Worm (Caenorhabditis elegans) whole organism, midembryonic: ENCODE data around the gene crh-1.

Source experiments
- T22C8.4 ChIP-seq: fragments of 200-800 bp; sonication (Bioruptor generic); IDR thresholded peaks from 2 replicates; pipeline ENCODE4 v1.3.6; 2022; ENCODE audit warnings: missing genetic modification characterization, missing compliant biosample characterization
- cog-1 ChIP-seq: sonication (generic microtip); optimal IDR thresholded peaks from 2 replicates; lab custom pipeline; 2016; ENCODE audit warnings: missing genetic modification characterization, missing compliant biosample characterization
- flt-1 ChIP-seq: fragments of 200-800 bp; sonication (Bioruptor generic); IDR thresholded peaks from 2 replicates; pipeline ENCODE4 v1.3.6; 2022; ENCODE audit warnings: missing genetic modification characterization, missing compliant biosample characterization
- klf-2 ChIP-seq: fragments of 200-800 bp; sonication (Bioruptor generic); conservative IDR thresholded peaks from 2 replicates; pipeline ENCODE4 v1.3.6; 2022; ENCODE audit warnings: missing genetic modification reagents, missing genetic modification characterization, missing compliant biosample characterization
- med-1 ChIP-seq: sonication (generic microtip); optimal IDR thresholded peaks from 2 replicates; lab custom pipeline; 2017; ENCODE audit warnings: missing genetic modification characterization, mild to moderate bottlenecking, missing compliant biosample characterization, antibody characterized with exemption, missing genetic modification reagents; ENCODE audit not compliant: insufficient read depth
- ref-1 ChIP-seq: fragments of 200-800 bp; sonication (Bioruptor generic); conservative IDR thresholded peaks from 2 replicates; pipeline ENCODE4 v1.3.6; 2022; ENCODE audit warnings: missing genetic modification reagents, missing genetic modification characterization, missing compliant biosample characterization
- tab-1 ChIP-seq: fragments of 200-800 bp; sonication (Bioruptor generic); IDR thresholded peaks from 2 replicates; pipeline ENCODE4 v1.3.6; 2022; ENCODE audit warnings: missing genetic modification characterization, missing compliant biosample characterization
- ztf-23 ChIP-seq: fragments of 200-800 bp; sonication (Bioruptor generic); IDR thresholded peaks from 2 replicates; pipeline ENCODE4 v1.3.6; 2022; ENCODE audit warnings: missing genetic modification reagents, missing genetic modification characterization, missing compliant biosample characterization
- ztf-29 ChIP-seq: fragments of 200-800 bp; sonication (Bioruptor generic); IDR thresholded peaks from 2 replicates; pipeline ENCODE4 v1.3.6; 2022; ENCODE audit warnings: missing genetic modification reagents, missing genetic modification characterization, missing compliant biosample characterization

crh-1 gene

ce11 chrIII:11705930-11706329 is 48.4 kb downstream of the crh-1 start:
- no peak for TF ChIP-seq tab-1 (GFP tag; lab: Robert Waterston, UW)
- TF ChIP-seq klf-2 (GFP tag; lab: Robert Waterston, UW), result no peak
- no peak for TF ChIP-seq ztf-29 (GFP tag; lab: Robert Waterston, UW)
- TF ChIP-seq flt-1, result no peak

ce11 chrIII:11706665-11707064 is 49.1 kb downstream of the crh-1 start, which contains the start of gene col-96:
Gene col-96 (minus strand): TSS chrIII:11706765.
- TF ChIP-seq klf-2 (GFP tag; lab: Robert Waterston, UW) (no peak), ref-1 (GFP tag; lab: Robert Waterston, UW) (no peak), flt-1 (no peak)

DNA sequence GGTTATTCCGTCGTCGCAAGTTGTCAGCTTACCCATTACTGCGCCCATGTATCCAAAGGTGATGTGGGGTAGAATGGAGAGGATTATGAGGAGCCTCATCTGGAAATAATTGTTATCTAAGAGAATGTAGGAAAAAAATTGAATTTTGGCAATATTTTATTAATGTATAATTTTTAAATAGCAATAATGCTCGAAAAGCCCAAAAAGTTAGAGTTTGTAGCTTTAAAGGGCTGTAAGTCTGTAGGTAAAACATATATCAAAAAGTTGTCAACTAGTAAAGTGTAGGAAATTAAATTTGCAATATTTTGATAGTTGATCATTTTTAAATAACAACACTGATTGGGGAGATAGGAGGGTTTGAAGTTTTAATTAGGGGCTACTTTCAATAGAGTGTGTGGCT is 51.2 kb downstream of the crh-1 start, which contains the start of gene Y41C4A.8:
TSS of gene Y41C4A.8 (minus strand) at position 101 of the 400 bp plus-strand sequence.
- TF ChIP-seq ztf-23 (no peak), cog-1 (no peak), ref-1 (GFP tag; lab: Robert Waterston, UW) (no peak), flt-1 (no peak), tab-1 (GFP tag; lab: Robert Waterston, UW) (no peak), ztf-29 (GFP tag; lab: Robert Waterston, UW) (no peak), med-1 (GFP tag; lab: Kevin White, UChicago) (no peak), klf-2 (GFP tag; lab: Robert Waterston, UW) (no peak), T22C8.4 (GFP tag; lab: Robert Waterston, UW) (no peak)

DNA sequence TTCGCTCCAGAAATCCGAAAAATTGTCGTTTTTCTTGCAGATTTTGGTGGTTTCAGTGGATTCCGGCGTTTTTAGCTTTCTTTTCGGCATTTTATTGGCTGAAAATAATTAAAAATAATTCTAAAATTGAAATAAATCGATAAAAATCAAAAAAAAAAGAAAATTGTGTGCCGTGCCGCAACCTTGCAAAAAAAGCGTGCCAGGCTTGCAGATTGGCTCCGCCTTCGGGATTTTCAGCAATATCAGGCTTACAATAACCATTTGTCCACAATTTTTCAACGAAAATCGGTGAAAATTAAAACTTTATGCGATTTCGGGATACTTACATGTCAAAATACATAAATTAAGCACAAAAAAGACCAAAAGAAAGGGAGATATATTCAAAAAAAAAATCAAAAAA is 61.0 kb downstream of the crh-1 start, which contains the start of gene Y41C4A.9:
TSS of gene Y41C4A.9 (minus strand) at position 98 of the 400 bp plus-strand sequence.
- TF ChIP-seq flt-1, result no peak
- TF ChIP-seq med-1 (GFP tag; lab: Kevin White, UChicago), result no peak
- no peak for TF ChIP-seq ztf-23
- no peak for TF ChIP-seq tab-1 (GFP tag; lab: Robert Waterston, UW)
- TF ChIP-seq cog-1, result no peak
- no peak for TF ChIP-seq ztf-29 (GFP tag; lab: Robert Waterston, UW)
- TF ChIP-seq T22C8.4 (GFP tag; lab: Robert Waterston, UW), result no peak

- TF ChIP-seq ref-1 (GFP tag; lab: Robert Waterston, UW) (no peak), flt-1 (no peak), klf-2 (GFP tag; lab: Robert Waterston, UW) (no peak), cog-1 (no peak)
Observed at ce11 chrIII:11719400-11719875, 61.9 kb downstream of the crh-1 start, which contains the start of the genes elb-1 and Y41C4A.11. Gene elb-1 (minus strand): TSS chrIII:11719450. Gene Y41C4A.11 (plus strand): TSS chrIII:11719860.

ce11 chrIII:11721405-11721804 is 63.8 kb downstream of the crh-1 start, which contains the start of gene Y41C4A.32:
Gene Y41C4A.32 (plus strand): TSS chrIII:11721706.
- TF ChIP-seq med-1 (GFP tag; lab: Kevin White, UChicago), result no peak
- TF ChIP-seq klf-2 (GFP tag; lab: Robert Waterston, UW), result no peak
- TF ChIP-seq ztf-29 (GFP tag; lab: Robert Waterston, UW), result no peak
- TF ChIP-seq T22C8.4 (GFP tag; lab: Robert Waterston, UW), result no peak
- no peak for TF ChIP-seq tab-1 (GFP tag; lab: Robert Waterston, UW)
- TF ChIP-seq flt-1, result no peak

DNA sequence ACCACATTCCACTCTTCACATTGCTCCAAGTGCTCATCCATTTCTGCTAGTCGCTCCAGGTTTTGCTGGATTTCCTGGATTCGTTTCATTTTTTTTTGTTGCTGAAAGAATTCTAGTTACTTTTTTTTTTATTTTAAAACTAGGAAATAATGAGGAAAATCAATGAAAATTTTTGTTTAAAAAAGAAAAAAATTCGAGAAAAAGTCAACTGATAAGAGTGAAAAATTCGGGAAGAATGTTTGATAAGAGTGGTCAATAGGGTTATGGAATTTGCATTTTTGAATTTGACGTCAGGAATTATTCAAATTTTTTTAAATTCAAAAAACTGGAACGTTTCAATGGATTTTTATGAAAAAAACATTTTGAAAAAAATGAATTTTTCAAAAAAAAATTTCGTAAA is 69.0 kb downstream of the crh-1 start, which contains the start of gene Y41C4A.12:
TSS of gene Y41C4A.12 (minus strand) at position 101 of the 400 bp plus-strand sequence.
- TF ChIP-seq klf-2 (GFP tag; lab: Robert Waterston, UW), result no peak

- TF ChIP-seq ztf-23, result no peak
- no peak for TF ChIP-seq flt-1
- TF ChIP-seq cog-1, result no peak
- no peak for TF ChIP-seq T22C8.4 (GFP tag; lab: Robert Waterston, UW)
- TF ChIP-seq med-1 (GFP tag; lab: Kevin White, UChicago), result no peak
- TF ChIP-seq klf-2 (GFP tag; lab: Robert Waterston, UW), result no peak
- TF ChIP-seq ztf-29 (GFP tag; lab: Robert Waterston, UW), result no peak
- no peak for TF ChIP-seq ref-1 (GFP tag; lab: Robert Waterston, UW)
- TF ChIP-seq tab-1 (GFP tag; lab: Robert Waterston, UW), result no peak
Observed at ce11 chrIII:11727010-11727409, 69.4 kb downstream of the crh-1 start.

ce11 chrIII:11730312-11730711 is 72.7 kb downstream of the crh-1 start, which contains the start of gene Y41C4A.18:
Gene Y41C4A.18 (plus strand): TSS chrIII:11730612.
- no peak for TF ChIP-seq T22C8.4 (GFP tag; lab: Robert Waterston, UW)
- TF ChIP-seq flt-1, result no peak
- no peak for TF ChIP-seq ztf-29 (GFP tag; lab: Robert Waterston, UW)
- no peak for TF ChIP-seq tab-1 (GFP tag; lab: Robert Waterston, UW)
- no peak for TF ChIP-seq ref-1 (GFP tag; lab: Robert Waterston, UW)
- TF ChIP-seq ztf-23, result no peak
- no peak for TF ChIP-seq klf-2 (GFP tag; lab: Robert Waterston, UW)
- TF ChIP-seq cog-1, result no peak
- no peak for TF ChIP-seq med-1 (GFP tag; lab: Kevin White, UChicago)

- TF ChIP-seq cog-1 (no peak), ztf-29 (GFP tag; lab: Robert Waterston, UW) (no peak), klf-2 (GFP tag; lab: Robert Waterston, UW) (no peak), T22C8.4 (GFP tag; lab: Robert Waterston, UW) (no peak), ref-1 (GFP tag; lab: Robert Waterston, UW) (no peak), flt-1 (no peak), tab-1 (GFP tag; lab: Robert Waterston, UW) (no peak), med-1 (GFP tag; lab: Kevin White, UChicago) (no peak), ztf-23 (no peak)
Observed at ce11 chrIII:11730850-11731249, 73.3 kb downstream of the crh-1 start.
